Worm (Caenorhabditis elegans) whole organism, L3 larva: ENCODE measurements around the gene rga-1.

ENCODE experiments used
- R02D3.7 ChIP-seq: fragments of 150-350 bp; optimal IDR thresholded peaks from 2 replicates; lab custom pipeline; 2014; ENCODE audit warnings: missing biosample characterization, missing genetic modification characterization
- ZK546.5 ChIP-seq: sonication (generic microtip); optimal IDR thresholded peaks from 2 replicates; lab custom pipeline; 2017; ENCODE audit warnings: missing biosample characterization, missing genetic modification characterization
- aly-2 ChIP-seq: fragments of 150-350 bp; optimal IDR thresholded peaks from 2 replicates; lab custom pipeline; 2014; ENCODE audit warnings: missing biosample characterization, missing genetic modification characterization
- ama-1 ChIP-seq: fragments of 150-350 bp; optimal IDR thresholded peaks from 2 replicates; lab custom pipeline; 2018
- ceh-82 ChIP-seq: fragments of 150-350 bp; optimal IDR thresholded peaks from 2 replicates; lab custom pipeline; 2014; ENCODE audit warnings: missing biosample characterization, missing genetic modification characterization
- ceh-9 ChIP-seq: sonication (generic microtip); optimal IDR thresholded peaks from 2 replicates; lab custom pipeline; 2018; ENCODE audit warnings: missing biosample characterization, missing genetic modification characterization
- elt-2 ChIP-seq: sonication (generic microtip); optimal IDR thresholded peaks from 2 replicates; lab custom pipeline; 2016; ENCODE audit warnings: missing genetic modification reagents, mild to moderate bottlenecking, missing genetic modification characterization, missing compliant biosample characterization
- elt-3 ChIP-seq, 3 experiments: fragments of 150-350 bp in 1 of 3; sonication (generic microtip) in 2 of 3; optimal IDR thresholded peaks; 2 replicates in 2 of 3; 4 replicates in 1 of 3; lab custom pipeline; 2014 to 2017; ENCODE audit warnings: missing biosample characterization in 3 of 3, missing genetic modification characterization in 3 of 3
- fkh-10 ChIP-seq: sonication (generic microtip); optimal IDR thresholded peaks from 2 replicates; lab custom pipeline; 2017; ENCODE audit warnings: missing biosample characterization, missing genetic modification reagents, missing genetic modification characterization
- fkh-2 ChIP-seq: fragments of 150-350 bp; optimal IDR thresholded peaks from 2 replicates; lab custom pipeline; 2014; ENCODE audit warnings: missing biosample characterization, missing genetic modification reagents, missing genetic modification characterization
- fos-1 ChIP-seq: fragments of 150-350 bp; optimal IDR thresholded peaks from 2 replicates; lab custom pipeline; 2014; ENCODE audit warnings: missing biosample characterization, missing genetic modification characterization
- hmg-11 ChIP-seq: sonication (generic microtip); optimal IDR thresholded peaks from 2 replicates; lab custom pipeline; 2016; ENCODE audit warnings: missing genetic modification characterization, missing compliant biosample characterization
- jun-1 ChIP-seq: fragments of 150-350 bp; optimal IDR thresholded peaks from 2 replicates; lab custom pipeline; 2014; ENCODE audit warnings: missing biosample characterization, missing genetic modification reagents, missing genetic modification characterization
- lin-15B ChIP-seq: fragments of 150-350 bp; optimal IDR thresholded peaks from 2 replicates; lab custom pipeline; 2014; ENCODE audit warnings: missing biosample characterization, missing genetic modification characterization
- lin-39 ChIP-seq: fragments of 150-350 bp; optimal IDR thresholded peaks from 2 replicates; lab custom pipeline; 2018; ENCODE audit warnings: missing biosample characterization, missing genetic modification reagents, missing genetic modification characterization
- lsy-12 ChIP-seq: sonication (generic microtip); optimal IDR thresholded peaks from 2 replicates; lab custom pipeline; 2016; ENCODE audit warnings: mild to moderate bottlenecking, missing genetic modification characterization, missing compliant biosample characterization
- mml-1 ChIP-seq: fragments of 150-350 bp; sonication (generic microtip); optimal IDR thresholded peaks from 3 replicates; lab custom pipeline; 2014; ENCODE audit warnings: missing biosample characterization, missing genetic modification characterization
- nfya-1 ChIP-seq: sonication (generic microtip); optimal IDR thresholded peaks from 2 replicates; lab custom pipeline; 2017; ENCODE audit warnings: missing genetic modification characterization, mild to moderate bottlenecking, missing compliant biosample characterization, antibody characterized with exemption, moderate library complexity; ENCODE audit not compliant: insufficient read depth
- nhr-12 ChIP-seq: fragments of 150-350 bp; optimal IDR thresholded peaks from 2 replicates; lab custom pipeline; 2014; ENCODE audit warnings: missing biosample characterization, missing genetic modification characterization
- nhr-23 ChIP-seq: fragments of 150-350 bp; optimal IDR thresholded peaks from 2 replicates; lab custom pipeline; 2014; ENCODE audit warnings: missing biosample characterization, missing genetic modification reagents, missing genetic modification characterization
- nhr-237 ChIP-seq: fragments of 150-350 bp; optimal IDR thresholded peaks from 2 replicates; lab custom pipeline; 2014; ENCODE audit warnings: missing biosample characterization, missing genetic modification characterization
- nhr-25 ChIP-seq: sonication (generic microtip); optimal IDR thresholded peaks from 2 replicates; lab custom pipeline; 2017; ENCODE audit warnings: missing biosample characterization, missing genetic modification characterization
- nhr-28 ChIP-seq: fragments of 150-350 bp; optimal IDR thresholded peaks from 2 replicates; lab custom pipeline; 2014; ENCODE audit warnings: missing biosample characterization, missing genetic modification characterization
- nhr-67 ChIP-seq: fragments of 150-350 bp; optimal IDR thresholded peaks from 2 replicates; lab custom pipeline; 2014; ENCODE audit warnings: missing biosample characterization, missing genetic modification characterization
- nhr-76 ChIP-seq: fragments of 150-350 bp; sonication (generic microtip); optimal IDR thresholded peaks from 5 replicates; lab custom pipeline; 2014; ENCODE audit warnings: missing biosample characterization, missing genetic modification characterization
- pha-4 ChIP-seq: fragments of 150-350 bp; optimal IDR thresholded peaks from 2 replicates; lab custom pipeline; 2014; ENCODE audit warnings: missing biosample characterization, missing genetic modification reagents, missing genetic modification characterization
- pqm-1 ChIP-seq: fragments of 150-350 bp; optimal IDR thresholded peaks from 2 replicates; lab custom pipeline; 2017; ENCODE audit warnings: missing biosample characterization, missing genetic modification characterization, inconsistent platforms
- skn-1 ChIP-seq: fragments of 150-350 bp; optimal IDR thresholded peaks from 2 replicates; lab custom pipeline; 2014; ENCODE audit warnings: missing biosample characterization, missing genetic modification characterization
- snpc-4 ChIP-seq: fragments of 150-350 bp; optimal IDR thresholded peaks from 2 replicates; lab custom pipeline; 2014; ENCODE audit warnings: missing biosample characterization, missing genetic modification characterization
- unc-62 ChIP-seq: fragments of 150-350 bp; sonication (generic microtip); optimal IDR thresholded peaks from 4 replicates; lab custom pipeline; 2014; ENCODE audit warnings: missing biosample characterization, missing genetic modification reagents, missing genetic modification characterization
- zag-1 ChIP-seq: fragments of 150-350 bp; optimal IDR thresholded peaks from 2 replicates; lab custom pipeline; 2014; ENCODE audit warnings: missing biosample characterization, missing genetic modification characterization
- ztf-11 ChIP-seq: fragments of 150-350 bp; optimal IDR thresholded peaks from 2 replicates; lab custom pipeline; 2014; ENCODE audit warnings: missing biosample characterization, missing genetic modification characterization
- ztf-4 ChIP-seq: fragments of 150-350 bp; optimal IDR thresholded peaks from 2 replicates; lab custom pipeline; 2014; ENCODE audit warnings: missing biosample characterization, missing genetic modification characterization

The rga-1 gene

ce11 chrII:11453639-11454038, 11.1 kb upstream of the rga-1 start:
- TF ChIP-seq nhr-23 (no peak), nhr-12 (tag; lab: Kevin White, UChicago) (no peak), mml-1 (tag; lab: Kevin White, UChicago) (no peak)

- no peak for TF ChIP-seq nhr-67 (tag; lab: Kevin White, UChicago)
- TF ChIP-seq ztf-11 (tag; lab: Kevin White, UChicago): no peak
- no peak for TF ChIP-seq snpc-4
- TF ChIP-seq elt-3 (tag; optimal IDR thresholded peaks at IDR 0.05; lab: Kevin White, UChicago): no peak
- TF ChIP-seq nhr-237: no peak
- no peak for TF ChIP-seq elt-2 (tag; lab: Kevin White, UChicago)
- TF ChIP-seq aly-2 (tag; lab: Kevin White, UChicago): no peak
Measured at ce11 chrII:11455140-11455539, 9.6 kb upstream of the rga-1 start.

ce11 chrII:11455715-11456114, 9.0 kb upstream of the rga-1 start:
- TF ChIP-seq lsy-12 (tag; lab: Kevin White, UChicago) (no peak), ama-1 (peak; percentile 3)

- TF ChIP-seq skn-1 (tag; lab: Kevin White, UChicago): no peak
- TF ChIP-seq elt-2 (tag; lab: Kevin White, UChicago): peak; percentile 58
- no peak for TF ChIP-seq ztf-11 (tag; lab: Kevin White, UChicago)
- TF ChIP-seq jun-1 (tag; lab: Kevin White, UChicago): no peak
- TF ChIP-seq pqm-1 (tag; lab: Kevin White, UChicago): peak; percentile 33
- TF ChIP-seq fkh-2 (tag; lab: Kevin White, UChicago): no peak
- no peak for TF ChIP-seq ztf-4 (tag; lab: Kevin White, UChicago)
- no peak for TF ChIP-seq ceh-9 (tag; lab: Kevin White, UChicago)
- TF ChIP-seq unc-62 (GFP tag; lab: Kevin White, UChicago): no peak
- TF ChIP-seq, all 47 proteins: peak for 2
Measured at ce11 chrII:11459883-11460282, 4.8 kb upstream of the rga-1 start.

- TF ChIP-seq nhr-76 (tag; lab: Kevin White, UChicago) (no peak), lin-15B (tag; lab: Kevin White, UChicago) (peak; percentile 28), R02D3.7 (tag; lab: Kevin White, UChicago) (peak; percentile 81)
Measured at ce11 chrII:11463899-11464298, 795 bp upstream of the rga-1 start.

DNA sequence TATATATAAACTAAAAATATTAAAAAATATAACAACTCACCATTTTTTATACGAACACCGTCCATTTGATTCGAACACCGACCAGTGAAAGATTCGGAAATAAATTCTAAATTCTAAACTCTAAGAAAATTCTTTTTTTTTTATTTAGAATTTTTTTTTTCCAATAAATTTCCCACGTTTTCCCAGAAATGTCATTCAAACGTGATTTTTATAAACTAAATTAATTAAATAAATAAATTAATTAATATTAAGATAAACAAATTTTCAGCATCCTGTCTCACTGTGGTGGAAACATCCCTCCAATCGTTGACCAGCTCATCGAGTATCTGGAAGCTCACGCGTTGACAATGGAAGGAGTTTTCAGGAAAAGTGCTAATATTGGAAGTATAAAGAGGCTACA, 2.8 kb downstream of the rga-1 start, which contains the start of gene klp-17:
klp-17 (minus strand) TSS at position 101 of the 400 bp plus-strand sequence.
- TF ChIP-seq nfya-1 (no peak), lin-39 (no peak), nhr-28 (tag; lab: Kevin White, UChicago) (no peak), elt-2 (tag; lab: Kevin White, UChicago) (no peak)

ce11 chrII:11469574-11470108, 4.9 kb downstream of the rga-1 start, which contains the start of gene cisd-1:
Gene cisd-1 (minus strand): TSS chrII:11469624.
- peak; percentile 21 for TF ChIP-seq nfya-1
- TF ChIP-seq pha-4: peak; percentile 27
- peak; percentile 65 for TF ChIP-seq elt-2 (tag; lab: Kevin White, UChicago)
- TF ChIP-seq pqm-1 (tag; lab: Kevin White, UChicago): peak; percentile 52
- no peak for TF ChIP-seq fos-1 (tag; lab: Kevin White, UChicago)
- TF ChIP-seq R02D3.7 (tag; lab: Kevin White, UChicago): no peak
- TF ChIP-seq, all 47 proteins: peak for 4

DNA sequence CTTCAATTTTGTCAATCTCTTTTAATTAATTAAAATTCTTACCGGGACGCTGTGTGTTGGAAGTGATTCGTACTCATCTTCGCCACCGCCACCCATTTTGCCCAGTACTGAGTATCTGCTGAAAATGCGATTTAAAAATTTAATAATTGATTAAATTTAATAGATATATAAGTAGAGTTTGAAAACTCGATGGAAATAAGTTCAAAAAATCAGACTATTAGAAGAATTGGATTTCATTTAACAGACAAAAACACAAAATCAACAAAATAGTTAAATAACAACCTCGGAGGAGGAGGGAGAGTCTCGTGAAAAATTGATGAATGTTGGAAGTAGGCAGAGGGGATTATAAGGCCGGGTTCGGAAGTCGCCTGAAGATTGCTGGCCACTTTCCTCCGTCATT, 7.2 kb downstream of the rga-1 start, which contains the start of gene mfn-1:
mfn-1 (minus strand) TSS at position 101 of the 400 bp plus-strand sequence.
- TF ChIP-seq hmg-11 (tag; lab: Kevin White, UChicago) (no peak), ZK546.5 (no peak), lin-39 (no peak), zag-1 (tag; lab: Kevin White, UChicago) (no peak), nhr-23 (no peak), fos-1 (tag; lab: Kevin White, UChicago) (no peak), elt-2 (tag; lab: Kevin White, UChicago) (no peak), fkh-2 (tag; lab: Kevin White, UChicago) (no peak), lsy-12 (tag; lab: Kevin White, UChicago) (no peak), ceh-82 (tag; lab: Kevin White, UChicago) (no peak), nhr-25 (no peak), fkh-10 (GFP tag; lab: Kevin White, UChicago) (no peak)
